Worm (Caenorhabditis elegans) whole organism, L4 larva: ENCODE data around the gene ZK512.8.
A peak's percentile ranks its signal among the peaks of the same experiment; 100 is the strongest.
"Not testable (repeated sequence)": the region's sequence is repeated elsewhere in the genome, so short reads cannot be mapped to it uniquely, and the experiment has no call there.

ENCODE experiments used
- D1046.2 ChIP-seq: fragments of 200-800 bp; sonication (Bioruptor generic); IDR thresholded peaks from 2 replicates; pipeline ENCODE4 v1.3.6; 2022; ENCODE audit warnings: missing genetic modification characterization, missing compliant biosample characterization
- F26F4.8 ChIP-seq: fragments of 200-800 bp; sonication (Bioruptor generic); conservative IDR thresholded peaks from 2 replicates; pipeline ENCODE4 v1.3.6; 2022; ENCODE audit warnings: missing genetic modification characterization, missing compliant biosample characterization
- T20F7.1 ChIP-seq: fragments of 200-800 bp; sonication (Bioruptor generic); optimal IDR thresholded peaks from 2 replicates; lab custom pipeline; 2018; ENCODE audit warnings: mild to moderate bottlenecking, missing genetic modification characterization, missing compliant biosample characterization
- Y48G9A.11 ChIP-seq: fragments of 200-800 bp; sonication (Bioruptor generic); IDR thresholded peaks from 2 replicates; pipeline ENCODE4 v1.3.6; 2022; ENCODE audit warnings: missing genetic modification reagents, missing genetic modification characterization, missing compliant biosample characterization
- Y5F2A.4 ChIP-seq: fragments of 200-800 bp; sonication (Bioruptor generic); optimal IDR thresholded peaks from 2 replicates; lab custom pipeline; 2018; ENCODE audit warnings: mild to moderate bottlenecking, missing genetic modification characterization, missing compliant biosample characterization
- ZK337.2 ChIP-seq: fragments of 200-800 bp; sonication (Bioruptor generic); IDR thresholded peaks from 2 replicates; pipeline ENCODE4 v1.3.6; 2022; ENCODE audit warnings: missing genetic modification reagents, missing genetic modification characterization, missing compliant biosample characterization
- aha-1 ChIP-seq: fragments of 150-350 bp; peaks from one replicate; lab custom pipeline; 2014; ENCODE audit warnings: missing biosample characterization, missing genetic modification characterization
- arid-1 ChIP-seq: fragments of 200-800 bp; sonication (Bioruptor generic); conservative IDR thresholded peaks from 2 replicates; pipeline ENCODE4 v1.3.6; 2022; ENCODE audit warnings: missing genetic modification reagents, missing genetic modification characterization, missing compliant biosample characterization
- attf-4 ChIP-seq: sonication (generic microtip); optimal IDR thresholded peaks from 3 replicates; lab custom pipeline; 2017; ENCODE audit warnings: missing biosample characterization, missing genetic modification characterization
- ceh-62 ChIP-seq: sonication (generic microtip); optimal IDR thresholded peaks from 2 replicates; lab custom pipeline; 2017; ENCODE audit warnings: missing biosample characterization, missing genetic modification characterization
- ces-1 ChIP-seq: fragments of 150-350 bp; sonication (generic microtip); optimal IDR thresholded peaks from 4 replicates; lab custom pipeline; 2014; ENCODE audit warnings: missing biosample characterization, missing genetic modification reagents, missing genetic modification characterization
- dmd-9 ChIP-seq: fragments of 200-800 bp; sonication (Bioruptor generic); IDR thresholded peaks from 2 replicates; pipeline ENCODE4 v1.3.6; 2022; ENCODE audit warnings: missing genetic modification reagents, missing genetic modification characterization, missing compliant biosample characterization
- dve-1 ChIP-seq: sonication (generic microtip); optimal IDR thresholded peaks from 2 replicates; lab custom pipeline; 2017; ENCODE audit warnings: antibody characterized with exemption, mild to moderate bottlenecking, missing genetic modification characterization, missing compliant biosample characterization; ENCODE audit not compliant: insufficient read depth
- egl-43 ChIP-seq: fragments of 200-800 bp; sonication (Bioruptor generic); IDR thresholded peaks from 2 replicates; pipeline ENCODE4 v1.3.6; 2022; ENCODE audit warnings: missing genetic modification reagents, missing genetic modification characterization, missing compliant biosample characterization
- fos-1 ChIP-seq: fragments of 150-350 bp; optimal IDR thresholded peaks from 2 replicates; lab custom pipeline; 2014; ENCODE audit warnings: missing biosample characterization, missing genetic modification characterization
- hlh-30 ChIP-seq: sonication (generic microtip); optimal IDR thresholded peaks from 2 replicates; lab custom pipeline; 2017; ENCODE audit warnings: antibody characterized with exemption, mild to moderate bottlenecking, missing genetic modification characterization, missing compliant biosample characterization; ENCODE audit not compliant: insufficient read depth
- jun-1 ChIP-seq: fragments of 150-350 bp; optimal IDR thresholded peaks from 2 replicates; lab custom pipeline; 2014; ENCODE audit warnings: missing biosample characterization, missing genetic modification reagents, missing genetic modification characterization
- lin-38 ChIP-seq: fragments of 200-800 bp; sonication (Bioruptor generic); IDR thresholded peaks from 2 replicates; pipeline ENCODE4 v1.3.6; 2022; ENCODE audit warnings: missing genetic modification reagents, missing genetic modification characterization, missing compliant biosample characterization
- lir-3 ChIP-seq: sonication (generic microtip); optimal IDR thresholded peaks from 2 replicates; lab custom pipeline; 2016; ENCODE audit warnings: mild to moderate bottlenecking, missing genetic modification characterization, missing compliant biosample characterization
- madf-5 ChIP-seq, 2 experiments: fragments of 200-800 bp; sonication (Bioruptor generic); IDR thresholded peaks; 2 replicates each; pipeline ENCODE4 v1.3.6; 2022; ENCODE audit warnings: missing compliant biosample characterization in 2 of 2, missing genetic modification characterization in 2 of 2
- mdt-29 ChIP-seq: fragments of 200-800 bp; sonication (Bioruptor generic); IDR thresholded peaks from 2 replicates; pipeline ENCODE4 v1.3.6; 2022; ENCODE audit warnings: missing genetic modification reagents, missing genetic modification characterization, missing compliant biosample characterization
- mep-1 ChIP-seq: fragments of 150-350 bp; sonication (generic microtip); optimal IDR thresholded peaks from 3 replicates; lab custom pipeline; 2014; ENCODE audit warnings: missing biosample characterization, missing genetic modification characterization
- mes-2 ChIP-seq: sonication (generic microtip); optimal IDR thresholded peaks from 2 replicates; lab custom pipeline; 2016; ENCODE audit warnings: missing genotype, mild to moderate bottlenecking, missing genetic modification characterization, missing compliant biosample characterization; ENCODE audit not compliant: poor library complexity, severe bottlenecking
- mxl-3 ChIP-seq: fragments of 200-800 bp; sonication (Bioruptor generic); optimal IDR thresholded peaks from 2 replicates; lab custom pipeline; 2018; ENCODE audit warnings: mild to moderate bottlenecking, missing genetic modification characterization, missing compliant biosample characterization
- nhr-10 ChIP-seq: fragments of 150-350 bp; optimal IDR thresholded peaks from 2 replicates; lab custom pipeline; 2014; ENCODE audit warnings: missing biosample characterization, missing genetic modification characterization
- nhr-102 ChIP-seq: sonication (generic microtip); optimal IDR thresholded peaks from 2 replicates; lab custom pipeline; 2016; ENCODE audit warnings: mild to moderate bottlenecking, missing genetic modification characterization, moderate library complexity, missing compliant biosample characterization
- nhr-25 ChIP-seq: sonication (generic microtip); optimal IDR thresholded peaks from 2 replicates; lab custom pipeline; 2017; ENCODE audit warnings: missing genetic modification characterization, mild to moderate bottlenecking, missing compliant biosample characterization, antibody characterized with exemption, moderate library complexity, borderline replicate concordance; ENCODE audit not compliant: insufficient read depth
- nhr-28 ChIP-seq: fragments of 150-350 bp; optimal IDR thresholded peaks from 2 replicates; lab custom pipeline; 2014; ENCODE audit warnings: missing biosample characterization, missing genetic modification characterization
- pha-4 ChIP-seq, 2 experiments: fragments of 150-350 bp in 1 of 2; fragments of 200-800 bp in 1 of 2; sonication (Bioruptor generic) in 1 of 2; IDR thresholded peaks in 1 of 2; optimal IDR thresholded peaks in 1 of 2; 2 replicates each; pipeline versions ENCODE4 v1.3.6 to Lab custom; 2014 to 2022; ENCODE audit warnings: missing genetic modification characterization in 2 of 2, missing genetic modification reagents in 2 of 2, missing biosample characterization in 1 of 2, missing compliant biosample characterization in 1 of 2
- rbr-2 ChIP-seq: sonication (generic microtip); optimal IDR thresholded peaks from 2 replicates; lab custom pipeline; 2016; ENCODE audit warnings: missing genotype, missing genetic modification characterization, missing compliant biosample characterization
- sdz-12 ChIP-seq: fragments of 200-800 bp; sonication (Bioruptor generic); optimal IDR thresholded peaks from 2 replicates; lab custom pipeline; 2018; ENCODE audit warnings: mild to moderate bottlenecking, missing genetic modification characterization, missing compliant biosample characterization
- snpc-1.2 ChIP-seq: fragments of 200-800 bp; sonication (Bioruptor generic); IDR thresholded peaks from 2 replicates; pipeline ENCODE4 v1.3.6; 2022; ENCODE audit warnings: missing genetic modification reagents, missing genetic modification characterization, missing compliant biosample characterization
- tra-1 ChIP-seq: fragments of 200-800 bp; sonication (Bioruptor generic); IDR thresholded peaks from 2 replicates; pipeline ENCODE4 v1.3.6; 2022; ENCODE audit warnings: missing genetic modification reagents, missing genetic modification characterization, missing compliant biosample characterization
- zag-1 ChIP-seq: fragments of 150-350 bp; optimal IDR thresholded peaks from 2 replicates; lab custom pipeline; 2014; ENCODE audit warnings: missing biosample characterization, missing genetic modification characterization
- ztf-11 ChIP-seq: fragments of 150-350 bp; optimal IDR thresholded peaks from 2 replicates; lab custom pipeline; 2014; ENCODE audit warnings: missing biosample characterization, missing genetic modification characterization

ZK512.8 gene

DNA sequence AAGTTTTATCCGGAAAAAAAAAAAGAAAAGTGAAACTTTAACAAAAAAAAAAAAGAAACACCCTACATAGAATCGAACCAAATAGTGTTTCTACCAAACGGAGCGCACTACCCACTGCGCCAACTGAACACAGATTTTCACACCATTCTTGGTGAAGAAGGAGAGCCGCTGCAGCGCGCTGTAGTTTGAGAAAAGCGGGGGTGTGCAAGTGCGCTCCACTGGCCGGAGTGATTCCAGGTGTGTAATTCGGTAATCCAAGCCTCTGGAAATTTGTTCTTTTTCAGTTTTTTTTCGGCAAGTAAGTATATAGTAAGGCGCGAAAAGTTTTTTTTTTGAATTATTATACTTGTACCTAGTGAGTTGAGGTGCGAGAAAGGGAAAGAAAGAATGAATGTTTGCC lies 35.0 kb upstream of the ZK512.8 start (continued):
- TF ChIP-seq pha-4 (GFP tag; IDR thresholded peaks at IDR 0.05; lab: Robert Waterston, UW): peak; percentile 92
- TF ChIP-seq pha-4 (tag; optimal IDR thresholded peaks at IDR 0.05; lab: Kevin White, UChicago): not testable (repeated sequence)
- peak; percentile 77 for TF ChIP-seq arid-1 (GFP tag; lab: Robert Waterston, UW)
- TF ChIP-seq dmd-9: peak; percentile 52; the same call in 1 of the 2 replicates
- peak; percentile 13 for TF ChIP-seq mep-1 (tag; lab: Kevin White, UChicago)
- peak; percentile 46 for TF ChIP-seq snpc-1.2 (GFP tag; lab: Robert Waterston, UW)
- peak; percentile 72; the same call in 1 of the 2 replicates for TF ChIP-seq D1046.2 (GFP tag; lab: Robert Waterston, UW)
- peak; percentile 57 to 83; a peak in 2 of 4 replicates for TF ChIP-seq madf-5 (GFP tag; IDR thresholded peaks at IDR 0.05; lab: Robert Waterston, UW)
- peak; percentile 88 for TF ChIP-seq egl-43 (GFP tag; lab: Robert Waterston, UW)
- TF ChIP-seq mdt-29 (GFP tag; lab: Robert Waterston, UW): peak; percentile 76
- 0 out of 2 replicates have a peak, but pooled peaks have one; percentile 45 for TF ChIP-seq ZK337.2
- TF ChIP-seq lin-38: peak; percentile 97
- TF ChIP-seq mes-2 (tag; lab: Kevin White, UChicago): peak; percentile 18

DNA sequence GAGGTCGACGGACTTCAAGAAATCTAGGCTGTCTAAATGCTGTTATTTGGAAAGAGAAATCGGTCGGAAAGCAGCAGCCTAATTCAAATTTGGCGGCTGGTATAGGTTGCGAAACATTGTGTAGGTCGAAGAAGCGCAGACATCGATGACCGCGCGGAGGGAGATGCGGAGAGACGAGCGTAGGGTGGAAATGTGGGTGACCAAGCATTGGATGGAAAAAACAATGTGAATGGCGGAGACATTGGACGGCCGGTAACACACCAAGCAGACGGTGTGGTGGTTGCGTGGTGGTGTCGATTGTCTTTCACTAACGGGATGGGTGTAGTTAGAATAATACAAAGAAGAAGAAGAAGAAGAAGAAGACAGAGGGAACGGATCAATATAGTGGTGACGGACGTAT lies 33.4 kb upstream of the ZK512.8 start:
- TF ChIP-seq egl-43 (GFP tag; lab: Robert Waterston, UW) (no peak), sdz-12 (GFP tag; lab: Kevin White, UChicago) (no peak), Y48G9A.11 (GFP tag; lab: Robert Waterston, UW) (no peak), jun-1 (no peak), lir-3 (tag; lab: Kevin White, UChicago) (no peak), nhr-25 (tag; lab: Kevin White, UChicago) (no peak), nhr-102 (tag; lab: Kevin White, UChicago) (no peak)

DNA sequence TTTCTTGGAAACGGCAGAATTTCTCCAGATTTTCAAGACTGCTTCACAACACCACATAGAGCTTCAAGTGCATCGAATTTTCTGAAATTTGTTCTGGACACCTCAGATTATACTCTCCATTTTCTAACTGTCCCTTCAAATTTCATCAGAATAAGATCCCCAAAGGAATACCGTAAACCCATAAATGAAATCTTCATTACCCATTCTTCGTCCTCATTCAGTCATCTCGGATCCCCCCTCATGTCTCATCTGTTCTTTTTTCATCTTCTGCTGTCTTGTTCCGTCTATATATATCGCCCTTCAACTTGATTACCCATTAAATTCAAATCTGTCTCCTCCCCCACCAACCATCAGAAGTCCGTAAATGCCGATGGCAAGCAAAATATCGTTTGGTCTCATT lies 31.8 kb upstream of the ZK512.8 start:
- no peak for TF ChIP-seq Y48G9A.11 (GFP tag; lab: Robert Waterston, UW)
- no peak for TF ChIP-seq nhr-28 (tag; lab: Kevin White, UChicago)
- peak; percentile 97 for TF ChIP-seq aha-1
- TF ChIP-seq rbr-2 (tag; lab: Kevin White, UChicago): no peak

DNA sequence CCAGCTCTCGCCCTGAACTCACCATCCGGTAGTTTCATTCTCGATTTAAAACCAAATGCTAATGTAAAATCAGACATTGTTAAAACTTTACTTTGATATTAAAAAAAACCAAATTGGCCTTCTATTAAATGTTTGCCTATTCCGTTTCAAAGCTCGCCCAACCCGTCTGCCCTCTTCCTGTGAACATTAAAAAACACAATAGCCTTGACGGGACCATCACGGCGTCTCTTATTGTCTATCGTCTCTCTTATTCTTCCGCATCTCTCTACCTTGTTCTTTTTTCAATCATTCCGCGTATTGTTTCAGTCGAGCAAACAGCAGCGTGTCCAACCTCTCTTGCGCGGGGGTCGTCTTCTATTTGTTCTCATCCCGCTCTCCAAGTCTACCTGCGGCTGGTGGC lies 31.2 kb upstream of the ZK512.8 start, which contains the start of gene ZK512.1:
Gene ZK512.1, plus strand, starts transcription at position 301 of the 400 bp plus-strand sequence.
- TF ChIP-seq lin-38 (no peak), Y48G9A.11 (GFP tag; lab: Robert Waterston, UW) (no peak), mxl-3 (no peak), fos-1 (tag; lab: Kevin White, UChicago) (no peak), ces-1 (no peak), dve-1 (no peak), hlh-30 (tag; lab: Kevin White, UChicago) (no peak), attf-4 (tag; lab: Kevin White, UChicago) (no peak), zag-1 (tag; lab: Kevin White, UChicago) (no peak), ceh-62 (tag; lab: Kevin White, UChicago) (no peak), mes-2 (tag; lab: Kevin White, UChicago) (no peak), F26F4.8 (GFP tag; lab: Robert Waterston, UW) (no peak), aha-1 (no peak), snpc-1.2 (GFP tag; lab: Robert Waterston, UW) (no peak), tra-1 (GFP tag; lab: Robert Waterston, UW) (no peak), ztf-11 (no peak), nhr-10 (tag; lab: Kevin White, UChicago) (no peak), T20F7.1 (no peak), mdt-29 (GFP tag; lab: Robert Waterston, UW) (no peak), Y5F2A.4 (GFP tag; lab: Kevin White, UChicago) (no peak)
